Worm (Caenorhabditis elegans) whole organism, L1 larva: ENCODE measurements around the gene C44E12.1.

ENCODE experiments used
- C04F5.9 ChIP-seq: sonication (generic microtip); optimal IDR thresholded peaks from 2 replicates; lab custom pipeline; 2016; ENCODE audit warnings: missing genetic modification characterization, missing compliant biosample characterization
- C16A3.4 ChIP-seq: fragments of 150-350 bp; optimal IDR thresholded peaks from 2 replicates; lab custom pipeline; 2014; ENCODE audit warnings: missing biosample characterization, missing genetic modification characterization
- C34B4.2 ChIP-seq: sonication (generic microtip); optimal IDR thresholded peaks from 2 replicates; lab custom pipeline; 2017; ENCODE audit warnings: mild to moderate bottlenecking, missing genetic modification characterization, missing compliant biosample characterization
- blmp-1 ChIP-seq: fragments of 150-350 bp; optimal IDR thresholded peaks from 2 replicates; lab custom pipeline; 2014; ENCODE audit warnings: missing biosample characterization, missing genetic modification characterization
- efl-1 ChIP-seq, 4 experiments: fragments of 150-350 bp; optimal IDR thresholded peaks in 3 of 4; peaks in 1 of 4; 1 replicate in 1 of 4; 2 replicates in 3 of 4; lab custom pipeline; 2014; ENCODE audit warnings: missing biosample characterization in 2 of 4, missing genetic modification characterization in 2 of 4, missing genetic modification reagents in 2 of 4
- egl-27 ChIP-seq, 2 experiments: fragments of 150-350 bp in 1 of 2; sonication (generic microtip); optimal IDR thresholded peaks; 3 replicates each; lab custom pipeline; 2017 to 2018; ENCODE audit warnings: missing biosample characterization in 2 of 2, missing genetic modification characterization in 2 of 2, missing genetic modification reagents in 2 of 2
- elt-2 ChIP-seq: sonication (generic microtip); optimal IDR thresholded peaks from 2 replicates; lab custom pipeline; 2016; ENCODE audit warnings: missing genetic modification characterization, mild to moderate bottlenecking, inconsistent platforms, missing compliant biosample characterization, missing genetic modification reagents
- elt-3 ChIP-seq, 6 experiments: fragments of 150-350 bp in 1 of 6; sonication (generic microtip); optimal IDR thresholded peaks; 2 replicates each; lab custom pipeline; 2017 to 2018; ENCODE audit warnings: missing biosample characterization in 6 of 6, missing genetic modification characterization in 6 of 6, inconsistent platforms in 1 of 6
- ets-5 ChIP-seq: fragments of 200-800 bp; sonication (Bioruptor generic); IDR thresholded peaks from 2 replicates; pipeline ENCODE4 v1.3.6; 2022; ENCODE audit warnings: missing genetic modification characterization, missing compliant biosample characterization
- fkh-10 ChIP-seq: sonication (generic microtip); optimal IDR thresholded peaks from 2 replicates; lab custom pipeline; 2017; ENCODE audit warnings: missing biosample characterization, missing genetic modification reagents, missing genetic modification characterization
- fkh-4 ChIP-seq: sonication (generic microtip); optimal IDR thresholded peaks from 2 replicates; lab custom pipeline; 2016; ENCODE audit warnings: missing compliant biosample characterization, missing genetic modification characterization, borderline replicate concordance
- fkh-8 ChIP-seq: sonication (generic microtip); optimal IDR thresholded peaks from 2 replicates; lab custom pipeline; 2016; ENCODE audit warnings: mild to moderate bottlenecking, missing genetic modification characterization, missing compliant biosample characterization
- grh-1 ChIP-seq: fragments of 200-800 bp; sonication (Bioruptor generic); IDR thresholded peaks from 2 replicates; pipeline ENCODE4 v1.3.6; 2022; ENCODE audit warnings: missing genetic modification reagents, missing genetic modification characterization, missing compliant biosample characterization
- hpl-2 ChIP-seq: fragments of 150-350 bp; optimal IDR thresholded peaks from 2 replicates; lab custom pipeline; 2014; ENCODE audit warnings: missing biosample characterization, missing genetic modification reagents, missing genetic modification characterization
- isw-1 ChIP-seq: fragments of 200-800 bp; sonication (Bioruptor generic); IDR thresholded peaks from 2 replicates; pipeline ENCODE4 v1.3.6; 2022; ENCODE audit warnings: missing genetic modification characterization, missing compliant biosample characterization
- jun-1 ChIP-seq: fragments of 150-350 bp; optimal IDR thresholded peaks from 2 replicates; lab custom pipeline; 2014; ENCODE audit warnings: missing biosample characterization, missing genetic modification reagents, missing genetic modification characterization
- lin-14 ChIP-seq: fragments of 200-800 bp; sonication (Bioruptor generic); optimal IDR thresholded peaks from 2 replicates; lab custom pipeline; 2018; ENCODE audit warnings: mild to moderate bottlenecking, missing genetic modification characterization, moderate library complexity, missing compliant biosample characterization
- lin-15B ChIP-seq: fragments of 150-350 bp; sonication (generic microtip); optimal IDR thresholded peaks from 3 replicates; lab custom pipeline; 2014; ENCODE audit warnings: missing biosample characterization, missing genetic modification characterization
- lin-35 ChIP-seq, 2 experiments: fragments of 150-350 bp; optimal IDR thresholded peaks; 2 replicates each; lab custom pipeline; 2014; ENCODE audit warnings: missing biosample characterization in 2 of 2, missing genetic modification characterization in 2 of 2, missing genetic modification reagents in 2 of 2
- lir-3 ChIP-seq: sonication (generic microtip); optimal IDR thresholded peaks from 2 replicates; lab custom pipeline; 2016; ENCODE audit warnings: mild to moderate bottlenecking, missing genetic modification characterization, moderate library complexity, missing compliant biosample characterization; ENCODE audit not compliant: poor library complexity
- lsy-2 ChIP-seq, 2 experiments: fragments of 150-350 bp; optimal IDR thresholded peaks; 2 replicates each; lab custom pipeline; 2014; ENCODE audit warnings: missing biosample characterization in 2 of 2, missing genetic modification characterization in 2 of 2
- mef-2 ChIP-seq: fragments of 150-350 bp; optimal IDR thresholded peaks from 2 replicates; lab custom pipeline; 2014; ENCODE audit warnings: missing biosample characterization, missing genetic modification characterization
- mep-1 ChIP-seq: fragments of 150-350 bp; optimal IDR thresholded peaks from 2 replicates; lab custom pipeline; 2014; ENCODE audit warnings: missing biosample characterization, missing genetic modification characterization
- nhr-19 ChIP-seq: fragments of 200-800 bp; sonication (Bioruptor generic); conservative IDR thresholded peaks from 2 replicates; pipeline ENCODE4 v1.3.6; 2022; ENCODE audit warnings: missing genetic modification characterization, missing compliant biosample characterization
- nhr-20 ChIP-seq: sonication (generic microtip); optimal IDR thresholded peaks from 2 replicates; lab custom pipeline; 2016; ENCODE audit warnings: mild to moderate bottlenecking, missing genetic modification characterization, missing compliant biosample characterization
- nhr-28 ChIP-seq: fragments of 150-350 bp; optimal IDR thresholded peaks from 2 replicates; lab custom pipeline; 2014; ENCODE audit warnings: missing biosample characterization, missing genetic modification characterization
- nhr-47 ChIP-seq: sonication (generic microtip); optimal IDR thresholded peaks from 2 replicates; lab custom pipeline; 2016; ENCODE audit warnings: mild to moderate bottlenecking, missing genetic modification characterization, moderate library complexity, missing compliant biosample characterization
- nhr-71 ChIP-seq: sonication (generic microtip); optimal IDR thresholded peaks from 2 replicates; lab custom pipeline; 2016; ENCODE audit warnings: mild to moderate bottlenecking, missing genetic modification characterization, moderate library complexity, missing compliant biosample characterization
- nhr-76 ChIP-seq: sonication (generic microtip); optimal IDR thresholded peaks from 2 replicates; lab custom pipeline; 2017; ENCODE audit warnings: missing biosample characterization, missing genetic modification characterization
- nhr-84 ChIP-seq: sonication (generic microtip); optimal IDR thresholded peaks from 2 replicates; lab custom pipeline; 2017; ENCODE audit warnings: missing biosample characterization, missing genetic modification characterization
- nhr-85 ChIP-seq: sonication (generic microtip); peaks from one replicate; lab custom pipeline; 2016; ENCODE audit warnings: missing genetic modification characterization, inconsistent platforms, missing compliant biosample characterization
- nhr-90 ChIP-seq: sonication (generic microtip); optimal IDR thresholded peaks from 2 replicates; lab custom pipeline; 2016; ENCODE audit warnings: mild to moderate bottlenecking, missing genetic modification characterization, missing compliant biosample characterization; ENCODE audit not compliant: poor library complexity
- pax-3 ChIP-seq: fragments of 200-800 bp; sonication (Bioruptor generic); optimal IDR thresholded peaks from 2 replicates; lab custom pipeline; 2018; ENCODE audit warnings: mild to moderate bottlenecking, missing genetic modification characterization, moderate library complexity, missing compliant biosample characterization
- snpc-4 ChIP-seq: fragments of 150-350 bp; optimal IDR thresholded peaks from 2 replicates; lab custom pipeline; 2014; ENCODE audit warnings: missing biosample characterization, missing genetic modification characterization
- snu-23 ChIP-seq: sonication (generic microtip); optimal IDR thresholded peaks from 2 replicates; lab custom pipeline; 2016; ENCODE audit warnings: missing genetic modification characterization, missing compliant biosample characterization
- sptf-1 ChIP-seq: fragments of 150-350 bp; optimal IDR thresholded peaks from 2 replicates; lab custom pipeline; 2014; ENCODE audit warnings: missing biosample characterization, missing genetic modification characterization
- tbx-2 ChIP-seq: sonication (generic microtip); optimal IDR thresholded peaks from 2 replicates; lab custom pipeline; 2016; ENCODE audit warnings: missing genetic modification characterization, missing compliant biosample characterization
- tlp-1 ChIP-seq: fragments of 150-350 bp; optimal IDR thresholded peaks from 2 replicates; lab custom pipeline; 2014; ENCODE audit warnings: missing biosample characterization, missing genetic modification characterization
- unc-130 ChIP-seq: fragments of 150-350 bp; optimal IDR thresholded peaks from 2 replicates; lab custom pipeline; 2017; ENCODE audit warnings: missing biosample characterization, missing genetic modification characterization, inconsistent platforms
- unc-98 ChIP-seq: fragments of 200-800 bp; sonication (Bioruptor generic); IDR thresholded peaks from 2 replicates; pipeline ENCODE4 v1.3.6; 2022; ENCODE audit warnings: missing genetic modification characterization, missing compliant biosample characterization
- vab-15 ChIP-seq: sonication (generic microtip); optimal IDR thresholded peaks from 2 replicates; lab custom pipeline; 2017; ENCODE audit warnings: missing genotype, mild to moderate bottlenecking, missing genetic modification characterization, missing compliant biosample characterization
- xbp-1 ChIP-seq: sonication (generic microtip); optimal IDR thresholded peaks from 2 replicates; lab custom pipeline; 2016; ENCODE audit warnings: missing genetic modification characterization, missing compliant biosample characterization
- zip-4 ChIP-seq: fragments of 200-800 bp; sonication (Bioruptor generic); optimal IDR thresholded peaks from 2 replicates; lab custom pipeline; 2018; ENCODE audit warnings: mild to moderate bottlenecking, missing genetic modification characterization, moderate library complexity, missing compliant biosample characterization
- ztf-4 ChIP-seq: fragments of 150-350 bp; optimal IDR thresholded peaks from 2 replicates; lab custom pipeline; 2014; ENCODE audit warnings: missing biosample characterization, missing genetic modification characterization

Gene C44E12.1

DNA sequence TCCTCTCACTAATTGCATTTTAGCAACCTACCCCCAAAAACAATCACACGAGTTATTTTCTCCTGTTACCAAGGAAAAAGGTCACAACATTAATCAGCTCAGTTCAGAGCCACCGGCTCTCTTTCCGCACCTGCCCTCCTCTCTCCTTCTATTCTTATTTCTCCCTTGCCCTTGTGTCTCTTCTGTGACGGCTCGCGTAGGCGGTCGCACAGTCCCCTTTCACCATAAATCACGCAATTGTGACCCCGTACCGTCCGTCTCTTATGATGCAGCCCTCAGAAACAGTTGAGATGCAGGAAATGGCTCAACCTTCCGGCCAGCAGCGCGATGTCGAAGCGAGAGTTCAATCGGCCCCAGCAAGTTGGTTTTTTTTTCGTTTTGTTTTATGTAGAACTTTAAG is 34.1 kb upstream of the C44E12.1 start, which contains the start of gene sto-1:
TSS of gene sto-1 (plus strand) at position 200 of the 400 bp plus-strand sequence.
- no peak for TF ChIP-seq ztf-4
- no peak for TF ChIP-seq unc-98
- no peak for TF ChIP-seq lir-3 (tag; lab: Kevin White, UChicago)
- no peak for TF ChIP-seq nhr-20 (tag; lab: Kevin White, UChicago)
- TF ChIP-seq elt-2 (tag; lab: Kevin White, UChicago) = no peak
- TF ChIP-seq zip-4 (GFP tag; lab: Kevin White, UChicago) = no peak
- TF ChIP-seq nhr-47 (tag; lab: Kevin White, UChicago) = no peak
- no peak for TF ChIP-seq sptf-1 (tag; lab: Kevin White, UChicago)
- no peak for TF ChIP-seq isw-1 (GFP tag; lab: Robert Waterston, UW)
- TF ChIP-seq snpc-4 (tag; lab: Kevin White, UChicago) = no peak
- no peak for TF ChIP-seq egl-27 (tag; optimal IDR thresholded peaks at IDR 0.05; lab: Kevin White, UChicago)
- TF ChIP-seq nhr-76 (tag; lab: Kevin White, UChicago) = no peak
- TF ChIP-seq mef-2 (tag; lab: Kevin White, UChicago) = no peak
- TF ChIP-seq tlp-1 (tag; lab: Kevin White, UChicago) = no peak
- TF ChIP-seq jun-1 (tag; lab: Kevin White, UChicago) = no peak
- no peak for TF ChIP-seq nhr-28
- TF ChIP-seq nhr-84 (tag; lab: Kevin White, UChicago) = no peak

DNA sequence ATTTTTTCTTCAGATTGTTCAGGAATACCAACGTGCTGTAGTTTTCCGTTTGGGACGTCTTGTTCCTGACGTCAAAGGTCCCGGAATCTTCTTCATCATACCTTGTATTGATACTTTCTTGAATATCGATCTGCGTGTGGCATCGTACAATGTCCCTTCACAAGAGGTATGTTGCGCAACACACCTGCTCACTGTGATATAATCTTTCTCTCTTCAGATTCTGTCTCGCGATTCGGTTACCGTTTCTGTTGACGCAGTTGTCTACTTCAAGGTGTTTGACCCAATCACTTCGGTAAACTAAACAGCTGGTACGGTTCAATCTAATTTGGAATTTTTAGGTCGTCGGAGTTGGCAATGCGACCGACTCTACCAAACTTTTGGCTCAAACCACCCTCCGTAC is 33.3 kb upstream of the C44E12.1 start:
- TF ChIP-seq fkh-8 (tag; lab: Kevin White, UChicago) = no peak
- no peak for TF ChIP-seq snpc-4 (tag; lab: Kevin White, UChicago)
- TF ChIP-seq nhr-76 (tag; lab: Kevin White, UChicago) = no peak
- no peak for TF ChIP-seq tbx-2 (tag; lab: Kevin White, UChicago)
- no peak for TF ChIP-seq fkh-10
- no peak for TF ChIP-seq C34B4.2
- TF ChIP-seq fkh-4 = no peak
- TF ChIP-seq egl-27 (tag; optimal IDR thresholded peaks at IDR 0.05; lab: Kevin White, UChicago) = no peak
- TF ChIP-seq pax-3 (tag; lab: Kevin White, UChicago) = no peak
- TF ChIP-seq sptf-1 (tag; lab: Kevin White, UChicago) = no peak
- TF ChIP-seq C16A3.4 (tag; lab: Kevin White, UChicago) = no peak

DNA sequence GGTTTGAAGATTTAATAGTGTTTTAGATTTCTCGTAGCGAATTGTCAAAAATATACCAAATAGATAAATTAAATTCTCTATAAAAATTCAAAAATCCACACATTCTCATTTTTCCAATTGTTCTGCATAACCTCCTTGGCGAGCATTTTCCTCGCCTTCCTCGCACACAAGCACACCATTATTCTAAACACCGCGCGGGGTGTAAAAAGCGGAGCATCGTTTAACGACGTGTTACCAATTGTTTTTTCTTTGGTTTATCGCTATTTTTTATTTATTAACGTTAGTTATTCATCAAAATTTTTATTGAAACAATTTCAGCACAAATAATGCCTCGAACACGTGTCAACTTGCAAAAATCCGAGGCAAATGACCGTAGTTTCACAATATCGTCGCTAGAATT is 31.7 kb upstream of the C44E12.1 start, which contains the start of gene vps-52:
TSS of gene vps-52 (plus strand) at position 319 of the 400 bp plus-strand sequence.
- TF ChIP-seq lsy-2 (tag; optimal IDR thresholded peaks at IDR 0.05; lab: Kevin White, UChicago) (peak in 1 of 2 experiments; percentile 26), lin-35 (GFP tag; optimal IDR thresholded peaks at IDR 0.05; lab: Kevin White, UChicago) (peak in 1 of 2 experiments; percentile 18), mep-1 (tag; lab: Kevin White, UChicago) (no peak), xbp-1 (tag; lab: Kevin White, UChicago) (peak; percentile 18), blmp-1 (tag; lab: Kevin White, UChicago) (peak; percentile 31), hpl-2 (no peak), lin-14 (GFP tag; lab: Kevin White, UChicago) (peak; percentile 9), C16A3.4 (tag; lab: Kevin White, UChicago) (peak; percentile 15), snu-23 (GFP tag; lab: Kevin White, UChicago) (peak; percentile 12), unc-130 (tag; lab: Kevin White, UChicago) (peak; percentile 34)

DNA sequence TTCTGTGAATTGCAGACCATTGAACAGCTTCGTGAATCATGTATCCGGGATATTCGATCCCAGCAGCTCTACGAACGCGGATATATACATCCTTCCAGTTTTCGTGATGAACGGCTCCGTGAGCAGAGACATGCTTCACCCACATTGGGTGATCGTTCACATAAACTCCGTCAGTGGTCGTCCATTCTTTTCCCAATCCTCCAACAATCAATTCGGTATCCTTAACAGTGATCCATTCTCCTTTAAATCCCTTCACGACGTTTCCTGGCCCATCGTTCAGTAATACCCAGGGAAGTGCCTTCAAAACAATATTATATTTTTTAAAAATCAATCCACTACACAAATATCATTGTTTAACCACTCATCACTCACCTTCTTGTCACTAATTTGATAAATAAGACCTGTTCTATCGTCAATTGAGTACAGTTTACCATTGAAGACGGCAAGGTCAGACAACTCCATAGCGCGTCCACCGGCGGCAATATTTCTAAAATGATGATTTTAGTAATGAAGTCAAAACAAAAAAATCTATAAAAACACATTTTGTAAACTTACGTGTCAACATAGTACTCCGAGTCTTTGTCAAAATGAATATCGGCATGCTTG is 27.9 kb upstream of the C44E12.1 start:
- peak; percentile 5 for TF ChIP-seq nhr-47 (tag; lab: Kevin White, UChicago)
- peak; percentile 49 for TF ChIP-seq nhr-19
- TF ChIP-seq nhr-85 (tag; lab: Kevin White, UChicago) = peak; percentile 68
- TF ChIP-seq nhr-71 = peak; percentile 61
- TF ChIP-seq blmp-1 (tag; lab: Kevin White, UChicago) = peak; percentile 24
- no peak for TF ChIP-seq ets-5
- peak; percentile 61 for TF ChIP-seq lin-14 (GFP tag; lab: Kevin White, UChicago)
- peak; percentile 66 for TF ChIP-seq grh-1 (GFP tag; lab: Robert Waterston, UW)
- peak; percentile 64 for TF ChIP-seq nhr-20 (tag; lab: Kevin White, UChicago)
- peak; percentile 36 for TF ChIP-seq snu-23 (GFP tag; lab: Kevin White, UChicago)
- TF ChIP-seq efl-1 (optimal IDR thresholded peaks at IDR 0.05; lab: Kevin White, UChicago) = no peak
- TF ChIP-seq efl-1 (GFP tag; optimal IDR thresholded peaks at IDR 0.05 in 1 of 2; lab: Kevin White, UChicago) = peak in 1 of 2 experiments; percentile 50
- no peak for TF ChIP-seq C04F5.9 (tag; lab: Kevin White, UChicago)
- TF ChIP-seq lin-15B = no peak
- TF ChIP-seq C34B4.2 = no peak
- TF ChIP-seq tbx-2 (tag; lab: Kevin White, UChicago) = peak; percentile 5
- no peak for TF ChIP-seq vab-15 (tag; lab: Kevin White, UChicago)
- TF ChIP-seq nhr-76 (tag; lab: Kevin White, UChicago) = no peak
- peak; percentile 44 for TF ChIP-seq nhr-90 (tag; lab: Kevin White, UChicago)
- peak in 3 of 6 experiments; percentile 46 to 57 (median 55) for TF ChIP-seq elt-3 (tag; optimal IDR thresholded peaks at IDR 0.05; lab: Kevin White, UChicago)
